Fruit fly (Drosophila melanogaster): ENCODE results near the gene Stip1.

dm6 chr2L:329661-330060 is 34.7 kb downstream of the Stip1 start, which contains the start of gene CG43755:
- no peak for TF ChIP-seq psq (optimal IDR thresholded peaks at IDR 0.05)
- TF ChIP-seq EcR (GFP tag; optimal IDR thresholded peaks at IDR 0.05): no peak
- no peak for TF ChIP-seq Dll (optimal IDR thresholded peaks at IDR 0.05)

Data from whole organism.